Worm (Caenorhabditis elegans): ENCODE measurements around the gene gsto-1.

gsto-1 gene

DNA sequence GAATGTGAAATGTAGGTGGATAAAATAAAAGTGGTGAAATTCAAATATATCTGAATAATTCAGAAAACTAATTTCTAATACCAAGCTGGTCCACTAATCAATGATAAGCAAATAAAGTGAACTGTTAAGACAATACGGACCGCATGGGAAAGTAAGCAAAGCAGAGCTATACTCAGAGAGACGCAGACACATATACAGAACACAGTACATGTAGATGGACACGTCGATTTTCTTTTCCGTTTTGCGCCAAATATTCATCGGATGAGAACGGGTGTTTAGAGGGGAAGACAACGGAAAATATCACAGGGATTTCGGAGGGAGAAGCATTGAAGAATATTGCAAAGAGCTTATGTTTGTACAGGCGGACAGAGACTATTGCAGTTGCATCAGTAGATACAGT lies 20.9 kb downstream of the gsto-1 start:
- TF ChIP-seq blmp-1 (tag; optimal IDR thresholded peaks at IDR 0.05; ENCODE audit: insufficient read depth) (no peak), elt-1 (tag; optimal IDR thresholded peaks at IDR 0.05) (no peak), nhr-6 (tag; optimal IDR thresholded peaks at IDR 0.05) (no peak), aly-2 (tag; optimal IDR thresholded peaks at IDR 0.05) (no peak), F13H6.1 (tag; optimal IDR thresholded peaks at IDR 0.05) (no peak), egl-27 (tag; optimal IDR thresholded peaks at IDR 0.05) (no peak), mdl-1 (tag; optimal IDR thresholded peaks at IDR 0.05) (no peak), elt-3 (tag; optimal IDR thresholded peaks at IDR 0.05) (no peak), ceh-16 (tag; optimal IDR thresholded peaks at IDR 0.05) (no peak), C34F6.9 (tag; optimal IDR thresholded peaks at IDR 0.05) (no peak), mab-5 (tag; optimal IDR thresholded peaks at IDR 0.05) (no peak), ztf-1 (GFP tag; conservative IDR thresholded peaks at IDR 0.05) (no peak), gmeb-1 (tag; optimal IDR thresholded peaks at IDR 0.05) (no peak), lsy-2 (tag; optimal IDR thresholded peaks at IDR 0.05) (no peak), crh-2 (tag; optimal IDR thresholded peaks at IDR 0.05) (no peak)

DNA sequence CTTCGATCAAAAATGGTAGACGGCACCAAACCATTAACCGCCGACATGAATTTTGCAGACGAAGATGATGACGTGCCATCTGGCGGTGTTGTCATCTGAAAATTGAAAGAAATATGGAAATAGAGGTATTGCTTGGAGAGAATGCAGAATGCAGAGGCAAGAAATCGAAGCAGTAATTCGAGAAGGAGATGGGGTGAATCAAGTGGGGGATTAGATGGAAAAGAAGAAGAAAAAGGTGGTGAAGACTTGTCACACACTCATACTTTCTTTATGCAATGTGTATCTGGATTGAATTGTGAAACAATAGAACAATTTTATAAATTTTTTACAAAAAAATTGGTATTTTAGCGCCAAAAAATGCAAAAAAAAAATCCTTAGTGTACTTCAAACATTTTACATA lies 22.0 kb downstream of the gsto-1 start, which contains the start of gene tag-250:
tag-250 (minus strand) TSS at position 101 of the 400 bp plus-strand sequence.
- no peak for TF ChIP-seq nhr-12 (tag; optimal IDR thresholded peaks at IDR 0.05)
- no peak for TF ChIP-seq nhr-11 (tag; optimal IDR thresholded peaks at IDR 0.05)
- TF ChIP-seq nhr-23 (tag; optimal IDR thresholded peaks at IDR 0.05) = no peak
- no peak for TF ChIP-seq ztf-11 (tag; optimal IDR thresholded peaks at IDR 0.05)
- no peak for TF ChIP-seq sma-9 (GFP tag; optimal IDR thresholded peaks at IDR 0.05)
- TF ChIP-seq sma-9 (tag; optimal IDR thresholded peaks at IDR 0.05) = no peak
- TF ChIP-seq ceh-82 (tag; optimal IDR thresholded peaks at IDR 0.05) = no peak
- TF ChIP-seq elt-3 (tag; optimal IDR thresholded peaks at IDR 0.05) = no peak
- no peak for TF ChIP-seq snpc-4 (tag; optimal IDR thresholded peaks at IDR 0.05)
- no peak for TF ChIP-seq nhr-10 (tag; optimal IDR thresholded peaks at IDR 0.05)
- TF ChIP-seq lsy-2 (tag; optimal IDR thresholded peaks at IDR 0.05) = no peak
- TF ChIP-seq lin-11 (tag; optimal IDR thresholded peaks at IDR 0.05) = no peak
- no peak for TF ChIP-seq F13H6.1 (tag; optimal IDR thresholded peaks at IDR 0.05)
- TF ChIP-seq nhr-77 (tag; optimal IDR thresholded peaks at IDR 0.05) = no peak

DNA sequence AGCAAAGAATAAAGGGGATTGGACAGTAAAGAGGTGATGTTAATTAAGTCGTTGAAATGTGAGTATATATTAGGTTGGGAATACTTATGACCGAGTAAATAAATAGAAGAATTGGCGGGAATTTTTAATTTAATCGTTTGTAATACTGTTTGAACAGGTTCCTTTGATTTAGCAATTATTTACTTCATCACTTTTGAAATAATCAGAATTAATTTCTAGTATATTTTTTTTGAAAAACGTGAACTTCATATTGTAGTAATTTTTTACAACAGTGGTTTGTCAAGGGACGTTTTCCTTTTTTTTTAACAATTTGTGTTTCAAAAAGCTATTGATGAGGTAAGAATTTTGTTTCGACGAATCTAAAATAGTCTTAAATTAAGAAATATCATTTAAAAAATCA lies 24.6 kb downstream of the gsto-1 start, which contains the start of gene C29E4.17:
C29E4.17 (plus strand) TSS at position 301 of the 400 bp plus-strand sequence.
- TF ChIP-seq nhr-77 (tag; optimal IDR thresholded peaks at IDR 0.05) = no peak
- TF ChIP-seq nhr-237 (tag; optimal IDR thresholded peaks at IDR 0.05) = no peak
- TF ChIP-seq unc-62 (GFP tag; optimal IDR thresholded peaks at IDR 0.05) = no peak
- no peak for TF ChIP-seq unc-39 (tag; optimal IDR thresholded peaks at IDR 0.05)
- no peak for TF ChIP-seq nhr-23 (tag; optimal IDR thresholded peaks at IDR 0.05)
- no peak for TF ChIP-seq ZK546.5 (tag; optimal IDR thresholded peaks at IDR 0.05)
- TF ChIP-seq elt-1 (tag; optimal IDR thresholded peaks at IDR 0.05) = no peak
- TF ChIP-seq Y55F3AM.14 (GFP tag; optimal IDR thresholded peaks at IDR 0.05) = no peak
- TF ChIP-seq nhr-12 (tag; optimal IDR thresholded peaks at IDR 0.05) = no peak
- no peak for TF ChIP-seq mdl-1 (tag; optimal IDR thresholded peaks at IDR 0.05)
- TF ChIP-seq zag-1 (tag; optimal IDR thresholded peaks at IDR 0.05) = no peak
- TF ChIP-seq mbf-1 (tag; optimal IDR thresholded peaks at IDR 0.05) = no peak
- TF ChIP-seq nhr-10 (tag; optimal IDR thresholded peaks at IDR 0.05) = no peak
- no peak for TF ChIP-seq C34F6.9 (tag; optimal IDR thresholded peaks at IDR 0.05)
- TF ChIP-seq unc-55 (GFP tag; optimal IDR thresholded peaks at IDR 0.05) = no peak
- no peak for TF ChIP-seq nhr-6 (tag; optimal IDR thresholded peaks at IDR 0.05)
- no peak for TF ChIP-seq lin-11 (tag; optimal IDR thresholded peaks at IDR 0.05)
- no peak for TF ChIP-seq ceh-16 (tag; optimal IDR thresholded peaks at IDR 0.05)

DNA sequence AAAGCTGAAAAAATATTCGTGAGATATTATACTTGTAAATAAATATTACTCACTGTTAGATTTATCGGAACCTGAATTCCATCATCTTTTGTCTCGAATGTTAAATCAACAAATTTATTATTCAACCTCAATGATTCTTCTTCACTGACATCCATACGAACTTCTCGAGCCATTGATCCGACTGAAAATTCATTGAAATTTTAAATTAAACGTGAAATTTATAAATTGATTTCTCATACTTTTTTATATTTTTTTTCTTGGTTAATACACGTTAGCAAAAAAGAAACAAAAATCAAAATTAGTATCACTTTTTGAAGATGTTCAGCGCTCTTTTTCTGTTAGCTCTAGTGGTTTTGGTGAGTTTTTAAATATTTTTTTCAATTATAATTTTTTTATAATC lies 27.0 kb downstream of the gsto-1 start, which contains the start of gene C29E4.14:
C29E4.14 (plus strand) TSS at position 301 of the 400 bp plus-strand sequence.
- TF ChIP-seq aly-2 (tag; optimal IDR thresholded peaks at IDR 0.05) (no peak), blmp-1 (tag; optimal IDR thresholded peaks at IDR 0.05; ENCODE audit: insufficient read depth) (no peak), unc-55 (GFP tag; optimal IDR thresholded peaks at IDR 0.05) (no peak), lin-13 (GFP tag; optimal IDR thresholded peaks at IDR 0.05) (no peak), mab-5 (tag; optimal IDR thresholded peaks at IDR 0.05) (no peak), C34F6.9 (tag; optimal IDR thresholded peaks at IDR 0.05) (no peak), elt-1 (tag; optimal IDR thresholded peaks at IDR 0.05) (no peak), nhr-10 (tag; optimal IDR thresholded peaks at IDR 0.05) (no peak), mdl-1 (tag; optimal IDR thresholded peaks at IDR 0.05) (no peak)

DNA sequence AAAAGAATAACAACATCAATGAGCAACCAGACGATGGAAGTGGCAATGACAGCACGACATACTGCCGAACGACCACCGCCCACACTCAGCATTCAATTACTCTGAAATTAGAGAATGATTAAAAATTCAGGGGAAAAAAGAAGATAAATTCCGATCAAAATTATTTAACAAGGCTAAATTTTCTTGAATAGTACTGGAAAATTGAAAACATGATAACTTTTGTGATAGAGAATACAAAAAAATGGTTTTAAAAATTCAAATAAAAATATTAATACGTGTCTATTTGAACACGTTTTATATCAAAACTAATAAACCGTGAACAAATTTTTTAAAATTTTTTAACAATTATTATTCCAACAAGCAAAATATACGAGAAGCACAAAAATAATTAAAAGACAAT lies 29.2 kb downstream of the gsto-1 start, which contains the start of gene gly-3:
gly-3 (minus strand) TSS at position 101 of the 400 bp plus-strand sequence.
- TF ChIP-seq mbf-1 (tag; optimal IDR thresholded peaks at IDR 0.05) (no peak), dmd-4 (tag; optimal IDR thresholded peaks at IDR 0.05) (no peak), ztf-11 (tag; optimal IDR thresholded peaks at IDR 0.05) (no peak), zag-1 (tag; optimal IDR thresholded peaks at IDR 0.05) (no peak), R02D3.7 (tag; optimal IDR thresholded peaks at IDR 0.05) (no peak), aly-2 (tag; optimal IDR thresholded peaks at IDR 0.05) (no peak)

Measured in whole organism, L2 larva.